1 fruit fly cellular context compared by ENCODE assay signal in genomic region chrX:1901605-1902136, dm6.
TF ChIP-seq lines count a peak whose summit lies in the region.

Gene Ldaf1, minus strand, starts transcription at chrX:1901911.

TF ChIP-seq in whole organism, embryonic, 481 proteins besides CTCF, POLR2A, EP300 and RAD21 (continued from another document):
- TF ChIP-seq CG7928 (GFP tag; optimal IDR thresholded peaks at IDR 0.05; lab: Kevin White, UChicago) (peak; percentile 87), Vsx1 (GFP tag; optimal IDR thresholded peaks at IDR 0.05; lab: Kevin White, UChicago) (no peak), Med (GFP tag; lab: Kevin White, UChicago) (peak; percentile 64), Mes4 (GFP tag; optimal IDR thresholded peaks at IDR 0.05; lab: Kevin White, UChicago) (no peak), Myb (GFP tag; optimal IDR thresholded peaks at IDR 0.05; lab: Kevin White, UChicago) (peak; percentile 55), CG7372 (GFP tag; IDR thresholded peaks at IDR 0.05; lab: Robert Waterston, UW) (no peak), CG17359 (tag; optimal IDR thresholded peaks at IDR 0.05; lab: Kevin White, UChicago) (no peak), CG10431 (GFP tag; optimal IDR thresholded peaks at IDR 0.05; lab: Kevin White, UChicago) (peak; percentile 22)
